Fruit fly (Drosophila melanogaster) whole organism, larva: ENCODE results near the gene dlg1.
A peak's percentile ranks its signal among the peaks of the same experiment; 100 is the strongest.

Experiments
- noc ChIP-seq: fragments of 200-800 bp; sonication (Bioruptor generic); optimal IDR thresholded peaks from 3 replicates; lab custom pipeline; 2019; ENCODE audit warnings: missing biosample characterization, mild to moderate bottlenecking, missing genetic modification characterization, moderate library complexity

Gene dlg1

dm6 chrX:11349780-11350179 is 19.7 kb upstream of the dlg1 start, which contains the start of gene NdufV3:
Gene NdufV3 (plus strand): TSS chrX:11349998.
- TF ChIP-seq noc: no peak

dm6 chrX:11350505-11351327 is 18.7 kb upstream of the dlg1 start, which contains the start of gene CG1737:
Gene CG1737 (plus strand): TSS chrX:11350608.
- TF ChIP-seq noc: peak; percentile 63

- peak; percentile 93 for TF ChIP-seq noc
Observed at dm6 chrX:11351351-11351750, 18.1 kb upstream of the dlg1 start.

- TF ChIP-seq noc: no peak
Observed at dm6 chrX:11355708-11356174, 13.7 kb upstream of the dlg1 start, which contains the start of gene dsh. Gene dsh (plus strand): TSS chrX:11355881.

DNA sequence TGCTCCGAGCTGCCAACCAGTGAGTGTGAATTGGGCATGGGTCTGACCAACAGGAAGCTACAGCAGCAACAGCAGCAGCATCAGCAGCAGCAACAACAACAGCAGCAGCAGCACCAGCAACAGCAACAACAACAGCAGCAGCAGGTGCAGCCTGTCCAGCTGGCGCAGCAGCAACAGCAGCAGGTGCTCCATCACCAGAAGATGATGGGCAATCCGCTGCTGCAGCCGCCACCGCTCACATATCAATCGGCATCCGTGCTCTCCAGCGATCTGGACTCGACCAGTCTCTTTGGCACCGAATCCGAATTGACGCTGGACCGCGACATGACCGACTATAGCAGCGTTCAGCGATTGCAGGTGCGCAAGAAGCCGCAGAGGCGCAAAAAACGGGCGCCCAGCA is 12.8 kb upstream of the dlg1 start:
- no peak for TF ChIP-seq noc

DNA sequence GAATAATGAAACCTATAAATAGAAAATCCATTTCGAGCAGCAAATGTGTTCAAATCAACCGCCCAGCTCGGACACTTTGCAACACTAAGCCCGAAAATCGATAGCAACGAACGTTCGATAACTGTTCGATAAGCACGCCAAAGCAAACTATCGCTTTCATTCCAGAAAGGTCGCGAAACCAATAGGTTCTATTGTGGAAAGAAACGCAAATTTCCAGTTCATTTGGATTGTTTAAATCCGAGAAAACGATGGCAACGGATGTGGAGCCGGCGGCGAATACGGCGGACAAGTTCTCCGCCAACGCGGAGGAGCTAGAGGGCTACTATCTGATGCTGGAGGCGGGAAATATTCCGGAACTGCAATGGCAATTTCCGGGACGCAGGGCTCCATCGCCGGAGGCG is 10.4 kb upstream of the dlg1 start, which contains the start of gene Pa1:
Gene Pa1, plus strand, starts transcription at position 156 of the 401 bp plus-strand sequence.
- no peak for TF ChIP-seq noc

DNA sequence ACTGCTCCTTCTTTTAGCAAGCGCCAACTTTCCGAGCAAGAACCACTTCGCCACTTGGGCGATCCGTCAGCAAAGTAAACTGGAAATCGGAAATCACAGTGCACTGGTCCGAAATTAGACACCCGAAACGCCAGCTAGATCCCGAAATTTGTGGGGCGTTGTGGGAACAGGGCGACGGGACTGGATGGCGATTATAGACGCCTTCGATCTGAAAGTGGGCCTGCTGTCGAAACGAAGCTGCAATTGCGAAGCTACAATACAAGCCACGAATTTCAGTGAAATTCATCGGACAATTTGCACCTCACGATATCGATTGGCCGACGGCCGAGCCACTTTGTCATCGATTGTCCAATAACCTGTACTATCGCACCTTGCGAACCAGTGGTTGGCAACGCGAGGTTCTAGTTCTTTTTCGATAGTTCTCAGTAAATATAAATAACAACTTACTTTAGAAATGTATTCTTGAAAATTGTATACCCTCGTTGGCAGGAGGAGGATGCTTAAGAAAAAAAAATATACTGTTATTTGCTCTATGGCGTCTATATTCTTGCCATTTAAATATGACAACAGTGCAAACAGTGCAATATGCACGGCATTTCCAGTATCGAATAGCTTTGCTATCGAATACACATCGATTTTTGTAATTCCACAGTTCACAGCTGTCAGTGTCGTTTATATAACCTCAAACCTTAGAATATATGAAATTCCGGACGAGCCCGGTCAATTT is 1.5 kb upstream of the dlg1 start, which contains the start of the genes hop and Tim8:
Gene hop, minus strand, starts transcription at position 316 of the 727 bp plus-strand sequence.
Gene Tim8, plus strand, starts transcription at position 663 of the 727 bp plus-strand sequence.
- no peak for TF ChIP-seq noc

dm6 chrX:11370792-11371191 is 1.3 kb downstream of the dlg1 start:
- no peak for TF ChIP-seq noc

DNA sequence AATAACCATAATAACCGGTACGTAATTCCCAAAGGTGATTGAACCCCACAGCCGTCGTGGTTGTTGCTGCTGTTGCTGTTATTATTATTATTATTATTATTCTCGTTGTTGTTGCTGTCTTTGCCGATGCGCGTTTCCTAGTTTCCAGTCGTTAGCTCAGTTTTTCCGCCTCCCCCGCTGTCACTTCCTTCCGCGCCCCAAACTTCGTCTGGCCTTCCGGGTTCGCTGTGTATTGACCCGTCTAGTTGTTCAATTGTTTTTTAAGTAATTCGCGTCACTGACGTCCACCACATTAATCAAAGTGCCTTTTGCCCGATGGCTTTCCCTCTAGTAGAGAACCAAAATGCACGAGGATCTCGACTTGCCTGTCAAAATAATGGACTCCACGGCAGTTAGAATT is 2.1 kb downstream of the dlg1 start:
- no peak for TF ChIP-seq noc

dm6 chrX:11372764-11373712 is 3.6 kb downstream of the dlg1 start:
- no peak for TF ChIP-seq noc

DNA sequence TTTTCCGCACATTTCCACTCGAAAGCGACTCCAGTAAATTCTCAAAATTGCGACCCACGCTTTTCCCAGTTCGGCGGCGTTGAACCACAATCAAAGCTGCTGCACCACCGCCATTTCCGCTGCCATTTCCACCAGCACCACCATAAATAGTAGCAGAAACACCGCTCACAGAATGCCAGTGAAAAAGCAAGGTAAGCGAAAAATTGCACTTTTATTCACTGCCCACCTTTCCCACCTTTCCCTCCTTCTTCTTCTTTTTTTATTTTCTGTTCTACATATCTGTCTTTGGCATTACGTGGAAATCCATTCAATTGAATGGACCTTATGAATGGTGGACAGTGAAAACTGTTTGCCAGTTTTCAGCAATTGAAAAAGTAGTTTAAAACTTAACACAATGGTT is 4.9 kb downstream of the dlg1 start:
- TF ChIP-seq noc: no peak

- no peak for TF ChIP-seq noc
Observed at dm6 chrX:11378388-11378787, 8.9 kb downstream of the dlg1 start.

DNA sequence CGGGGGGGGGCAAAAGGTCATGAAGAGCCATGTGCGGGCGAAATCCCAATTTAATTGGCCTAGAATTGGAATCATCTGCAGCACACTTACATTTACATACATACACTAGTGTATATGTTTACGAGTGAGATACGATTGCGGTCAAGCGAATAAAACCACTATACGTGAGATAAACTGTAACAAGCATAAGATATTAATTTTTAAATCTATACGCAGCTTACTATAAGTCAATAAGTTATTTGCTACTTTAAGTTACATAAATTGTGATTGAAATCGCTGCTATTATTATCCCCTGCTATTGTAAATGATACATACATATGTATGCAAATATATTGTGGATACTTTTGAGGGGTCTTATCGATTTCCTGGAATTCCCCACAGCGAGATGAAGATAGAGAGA is 9.7 kb downstream of the dlg1 start:
- no peak for TF ChIP-seq noc

DNA sequence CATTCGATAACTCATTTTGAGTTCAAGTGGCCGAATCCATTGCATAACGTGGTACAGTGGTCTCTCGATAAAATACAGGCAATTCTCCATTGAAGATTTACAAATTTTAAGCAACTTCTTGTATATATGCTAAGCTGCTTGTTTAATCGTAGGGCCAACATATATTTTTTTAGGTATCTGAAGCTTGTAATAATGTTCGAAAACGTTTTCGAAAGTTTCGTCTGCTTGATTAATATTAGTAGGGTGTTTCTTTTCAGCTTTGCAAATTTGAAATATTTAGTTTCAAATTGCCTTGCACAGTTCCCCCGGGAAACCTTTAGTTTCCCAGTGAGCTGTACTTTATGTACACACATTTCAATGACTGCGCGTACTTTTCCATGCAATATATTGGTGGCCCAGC is 10.3 kb downstream of the dlg1 start:
- TF ChIP-seq noc: no peak

dm6 chrX:11382588-11382987 is 13.1 kb downstream of the dlg1 start:
- no peak for TF ChIP-seq noc

- TF ChIP-seq noc: no peak
Observed at dm6 chrX:11383530-11383929, 14.1 kb downstream of the dlg1 start.
